Worm (Caenorhabditis elegans) whole organism, L4 larva: ENCODE data around the gene pept-2.

Source experiments
- D1046.2 ChIP-seq: fragments of 200-800 bp; sonication (Bioruptor generic); IDR thresholded peaks from 2 replicates; pipeline ENCODE4 v1.3.6; 2022; ENCODE audit warnings: missing genetic modification characterization, missing compliant biosample characterization
- F10B5.3 ChIP-seq: sonication (generic microtip); optimal IDR thresholded peaks from 2 replicates; lab custom pipeline; 2016; ENCODE audit warnings: mild to moderate bottlenecking, missing genetic modification characterization, missing compliant biosample characterization
- F49E8.2 ChIP-seq: sonication (generic microtip); optimal IDR thresholded peaks from 2 replicates; lab custom pipeline; 2016; ENCODE audit warnings: missing compliant biosample characterization, mild to moderate bottlenecking, missing genetic modification characterization, borderline replicate concordance
- R02D3.7 ChIP-seq: fragments of 150-350 bp; sonication (generic microtip); optimal IDR thresholded peaks from 3 replicates; lab custom pipeline; 2014; ENCODE audit warnings: missing biosample characterization, missing genetic modification characterization
- Y105C5A.15 ChIP-seq: fragments of 200-800 bp; sonication (Bioruptor generic); IDR thresholded peaks from 2 replicates; pipeline ENCODE4 v1.3.6; 2022; ENCODE audit warnings: missing genetic modification characterization, missing compliant biosample characterization
- Y48G9A.11 ChIP-seq: fragments of 200-800 bp; sonication (Bioruptor generic); IDR thresholded peaks from 2 replicates; pipeline ENCODE4 v1.3.6; 2022; ENCODE audit warnings: missing genetic modification reagents, missing genetic modification characterization, missing compliant biosample characterization
- ZK546.5 ChIP-seq, 2 experiments: sonication (generic microtip); optimal IDR thresholded peaks; 2 replicates each; lab custom pipeline; 2017; ENCODE audit warnings: missing biosample characterization in 2 of 2, missing genetic modification characterization in 2 of 2
- aha-1 ChIP-seq: fragments of 150-350 bp; peaks from one replicate; lab custom pipeline; 2014; ENCODE audit warnings: missing biosample characterization, missing genetic modification characterization
- ama-1 ChIP-seq: fragments of 150-350 bp; optimal IDR thresholded peaks from 2 replicates; lab custom pipeline; 2014; ENCODE audit warnings: inconsistent platforms, mixed read lengths
- arid-1 ChIP-seq: fragments of 200-800 bp; sonication (Bioruptor generic); conservative IDR thresholded peaks from 2 replicates; pipeline ENCODE4 v1.3.6; 2022; ENCODE audit warnings: missing genetic modification reagents, missing genetic modification characterization, missing compliant biosample characterization
- ceh-32 ChIP-seq: sonication (generic microtip); optimal IDR thresholded peaks from 2 replicates; lab custom pipeline; 2016; ENCODE audit warnings: mild to moderate bottlenecking, missing genetic modification characterization, missing compliant biosample characterization; ENCODE audit not compliant: poor library complexity
- ceh-44 ChIP-seq: fragments of 200-800 bp; sonication (Bioruptor generic); IDR thresholded peaks from 2 replicates; pipeline ENCODE4 v1.3.6; 2022; ENCODE audit warnings: missing genetic modification reagents, missing genetic modification characterization, missing compliant biosample characterization
- ceh-62 ChIP-seq: sonication (generic microtip); optimal IDR thresholded peaks from 2 replicates; lab custom pipeline; 2017; ENCODE audit warnings: missing biosample characterization, missing genetic modification characterization
- ceh-82 ChIP-seq: sonication (generic microtip); optimal IDR thresholded peaks from 2 replicates; lab custom pipeline; 2017; ENCODE audit warnings: missing biosample characterization, missing genetic modification characterization
- ces-1 ChIP-seq: fragments of 150-350 bp; sonication (generic microtip); optimal IDR thresholded peaks from 4 replicates; lab custom pipeline; 2014; ENCODE audit warnings: missing biosample characterization, missing genetic modification reagents, missing genetic modification characterization
- ctbp-1 ChIP-seq: fragments of 200-800 bp; sonication (Bioruptor generic); IDR thresholded peaks from 2 replicates; pipeline ENCODE4 v1.3.6; 2022; ENCODE audit warnings: missing genetic modification reagents, missing genetic modification characterization, missing compliant biosample characterization
- daf-12 ChIP-seq: fragments of 150-350 bp; optimal IDR thresholded peaks from 2 replicates; lab custom pipeline; 2014; ENCODE audit warnings: missing biosample characterization, missing genetic modification reagents, missing genetic modification characterization
- dmd-6 ChIP-seq: fragments of 200-800 bp; sonication (Bioruptor generic); IDR thresholded peaks from 2 replicates; pipeline ENCODE4 v1.3.6; 2022; ENCODE audit warnings: missing genetic modification reagents, missing genetic modification characterization, missing compliant biosample characterization
- dmd-8 ChIP-seq: fragments of 200-800 bp; sonication (Bioruptor generic); IDR thresholded peaks from 2 replicates; pipeline ENCODE4 v1.3.6; 2022; ENCODE audit warnings: missing genetic modification characterization, missing compliant biosample characterization
- dmd-9 ChIP-seq: fragments of 200-800 bp; sonication (Bioruptor generic); IDR thresholded peaks from 2 replicates; pipeline ENCODE4 v1.3.6; 2022; ENCODE audit warnings: missing genetic modification reagents, missing genetic modification characterization, missing compliant biosample characterization
- dpl-1 ChIP-seq: fragments of 150-350 bp; optimal IDR thresholded peaks from 2 replicates; lab custom pipeline; 2014; ENCODE audit warnings: missing biosample characterization, missing genetic modification reagents, missing genetic modification characterization
- egl-43 ChIP-seq: fragments of 200-800 bp; sonication (Bioruptor generic); IDR thresholded peaks from 2 replicates; pipeline ENCODE4 v1.3.6; 2022; ENCODE audit warnings: missing genetic modification reagents, missing genetic modification characterization, missing compliant biosample characterization
- fkh-10 ChIP-seq: fragments of 150-350 bp; optimal IDR thresholded peaks from 2 replicates; lab custom pipeline; 2014; ENCODE audit warnings: missing biosample characterization, missing genetic modification reagents, missing genetic modification characterization
- gei-8 ChIP-seq: fragments of 200-800 bp; sonication (Bioruptor generic); optimal IDR thresholded peaks from 2 replicates; lab custom pipeline; 2018; ENCODE audit warnings: mild to moderate bottlenecking, missing genetic modification characterization, missing compliant biosample characterization
- hlh-11 ChIP-seq: fragments of 200-800 bp; sonication (Bioruptor generic); optimal IDR thresholded peaks from 2 replicates; lab custom pipeline; 2018; ENCODE audit warnings: mild to moderate bottlenecking, missing genetic modification characterization, missing compliant biosample characterization
- hmg-1.1 ChIP-seq: fragments of 200-800 bp; sonication (Bioruptor generic); IDR thresholded peaks from 2 replicates; pipeline ENCODE4 v1.3.6; 2022; ENCODE audit warnings: missing genetic modification reagents, missing genetic modification characterization, missing compliant biosample characterization
- lin-13 ChIP-seq: fragments of 150-350 bp; optimal IDR thresholded peaks from 2 replicates; lab custom pipeline; 2014; ENCODE audit warnings: missing biosample characterization, missing genetic modification reagents, missing genetic modification characterization
- lin-39 ChIP-seq: fragments of 150-350 bp; optimal IDR thresholded peaks from 2 replicates; lab custom pipeline; 2014; ENCODE audit warnings: missing biosample characterization, missing genetic modification reagents, missing genetic modification characterization
- madf-9 ChIP-seq: fragments of 200-800 bp; sonication (Bioruptor generic); conservative IDR thresholded peaks from 2 replicates; pipeline ENCODE4 v1.3.6; 2022; ENCODE audit warnings: missing genetic modification reagents, missing genetic modification characterization, missing compliant biosample characterization
- mdt-29 ChIP-seq: fragments of 200-800 bp; sonication (Bioruptor generic); IDR thresholded peaks from 2 replicates; pipeline ENCODE4 v1.3.6; 2022; ENCODE audit warnings: missing genetic modification reagents, missing genetic modification characterization, missing compliant biosample characterization
- nhr-11 ChIP-seq: fragments of 150-350 bp; optimal IDR thresholded peaks from 2 replicates; lab custom pipeline; 2014; ENCODE audit warnings: missing biosample characterization, missing genetic modification characterization
- nhr-41 ChIP-seq: fragments of 200-800 bp; sonication (Bioruptor generic); IDR thresholded peaks from 2 replicates; pipeline ENCODE4 v1.3.6; 2022; ENCODE audit warnings: missing genetic modification reagents, missing genetic modification characterization, missing compliant biosample characterization
- nhr-42 ChIP-seq: fragments of 200-800 bp; sonication (Bioruptor generic); IDR thresholded peaks from 2 replicates; pipeline ENCODE4 v1.3.6; 2022; ENCODE audit warnings: missing genetic modification characterization, missing compliant biosample characterization
- nhr-48 ChIP-seq: sonication (generic microtip); optimal IDR thresholded peaks from 2 replicates; lab custom pipeline; 2016; ENCODE audit warnings: mild to moderate bottlenecking, missing genetic modification characterization, missing compliant biosample characterization
- nhr-77 ChIP-seq: fragments of 150-350 bp; optimal IDR thresholded peaks from 2 replicates; lab custom pipeline; 2014; ENCODE audit warnings: missing biosample characterization, missing genetic modification characterization
- pha-4 ChIP-seq, 2 experiments: fragments of 150-350 bp in 1 of 2; fragments of 200-800 bp in 1 of 2; sonication (Bioruptor generic) in 1 of 2; IDR thresholded peaks in 1 of 2; optimal IDR thresholded peaks in 1 of 2; 2 replicates each; pipeline versions ENCODE4 v1.3.6 to Lab custom; 2014 to 2022; ENCODE audit warnings: missing genetic modification characterization in 2 of 2, missing genetic modification reagents in 2 of 2, missing biosample characterization in 1 of 2, missing compliant biosample characterization in 1 of 2
- php-3 ChIP-seq: fragments of 200-800 bp; sonication (Bioruptor generic); IDR thresholded peaks from 2 replicates; pipeline ENCODE4 v1.3.6; 2022; ENCODE audit warnings: missing genetic modification reagents, missing genetic modification characterization, missing compliant biosample characterization
- pqm-1 ChIP-seq: sonication (generic microtip); optimal IDR thresholded peaks from 2 replicates; lab custom pipeline; 2017; ENCODE audit warnings: missing biosample characterization, missing genetic modification characterization
- rbr-2 ChIP-seq: sonication (generic microtip); optimal IDR thresholded peaks from 2 replicates; lab custom pipeline; 2016; ENCODE audit warnings: missing genotype, missing genetic modification characterization, missing compliant biosample characterization
- sdz-12 ChIP-seq: fragments of 200-800 bp; sonication (Bioruptor generic); optimal IDR thresholded peaks from 2 replicates; lab custom pipeline; 2018; ENCODE audit warnings: mild to moderate bottlenecking, missing genetic modification characterization, missing compliant biosample characterization
- set-16 ChIP-seq: fragments of 200-800 bp; sonication (Bioruptor generic); IDR thresholded peaks from 2 replicates; pipeline ENCODE4 v1.3.6; 2022; ENCODE audit warnings: missing genetic modification reagents, missing genetic modification characterization, missing compliant biosample characterization
- spr-1 ChIP-seq: sonication (generic microtip); optimal IDR thresholded peaks from 2 replicates; lab custom pipeline; 2016; ENCODE audit warnings: mild to moderate bottlenecking, missing genetic modification characterization, missing compliant biosample characterization
- spr-3 ChIP-seq: fragments of 200-800 bp; sonication (Bioruptor generic); optimal IDR thresholded peaks from 2 replicates; lab custom pipeline; 2018; ENCODE audit warnings: mild to moderate bottlenecking, missing genetic modification characterization, missing compliant biosample characterization
- tag-97 ChIP-seq: fragments of 200-800 bp; sonication (Bioruptor generic); IDR thresholded peaks from 2 replicates; pipeline ENCODE4 v1.3.6; 2022; ENCODE audit warnings: missing genetic modification characterization, missing compliant biosample characterization
- tra-1 ChIP-seq: fragments of 200-800 bp; sonication (Bioruptor generic); IDR thresholded peaks from 2 replicates; pipeline ENCODE4 v1.3.6; 2022; ENCODE audit warnings: missing genetic modification reagents, missing genetic modification characterization, missing compliant biosample characterization
- unc-39 ChIP-seq: sonication (generic microtip); optimal IDR thresholded peaks from 2 replicates; lab custom pipeline; 2017; ENCODE audit warnings: missing biosample characterization, missing genetic modification characterization
- unc-62 ChIP-seq, 3 experiments: fragments of 150-350 bp in 1 of 3; sonication (generic microtip); optimal IDR thresholded peaks in 2 of 3; peaks in 1 of 3; 1 replicate in 1 of 3; 2 replicates in 2 of 3; lab custom pipeline; 2014 to 2017; ENCODE audit warnings: missing biosample characterization in 3 of 3, missing genetic modification characterization in 3 of 3, missing genetic modification reagents in 3 of 3, missing genotype in 1 of 3
- vab-7 ChIP-seq: fragments of 200-800 bp; sonication (Bioruptor generic); IDR thresholded peaks from 2 replicates; pipeline ENCODE4 v1.3.6; 2022; ENCODE audit warnings: missing genetic modification reagents, missing genetic modification characterization, missing compliant biosample characterization
- zag-1 ChIP-seq: fragments of 150-350 bp; optimal IDR thresholded peaks from 2 replicates; lab custom pipeline; 2014; ENCODE audit warnings: missing biosample characterization, missing genetic modification characterization
- zfp-2 ChIP-seq: sonication (generic microtip); optimal IDR thresholded peaks from 2 replicates; lab custom pipeline; 2016; ENCODE audit warnings: mild to moderate bottlenecking, missing genetic modification characterization, missing compliant biosample characterization
- zip-11 ChIP-seq: fragments of 200-800 bp; sonication (Bioruptor generic); IDR thresholded peaks from 2 replicates; pipeline ENCODE4 v1.3.6; 2022; ENCODE audit warnings: missing genetic modification characterization, missing compliant biosample characterization
- zip-2 ChIP-seq: fragments of 150-350 bp; optimal IDR thresholded peaks from 2 replicates; lab custom pipeline; 2014; ENCODE audit warnings: missing biosample characterization, missing genetic modification characterization

The pept-2 gene

ce11 chrIV:10819049-10819448 lies 28.6 kb downstream of the pept-2 start:
- TF ChIP-seq spr-1 (tag; lab: Kevin White, UChicago) (no peak), F10B5.3 (no peak), ama-1 (lab: Kevin White, UChicago) (no peak), lin-13 (GFP tag; lab: Kevin White, UChicago) (no peak), mdt-29 (GFP tag; lab: Robert Waterston, UW) (no peak), arid-1 (GFP tag; lab: Robert Waterston, UW) (no peak), nhr-42 (GFP tag; lab: Robert Waterston, UW) (no peak), fkh-10 (GFP tag; lab: Kevin White, UChicago) (no peak), ZK546.5 (tag; optimal IDR thresholded peaks at IDR 0.05; lab: Kevin White, UChicago) (no peak), dmd-9 (GFP tag; lab: Robert Waterston, UW) (no peak), ceh-82 (tag; lab: Kevin White, UChicago) (no peak), lin-39 (tag; lab: Kevin White, UChicago) (no peak), hlh-11 (tag; lab: Kevin White, UChicago) (peak; percentile 7), nhr-11 (tag; lab: Kevin White, UChicago) (peak; percentile 7), vab-7 (GFP tag; lab: Robert Waterston, UW) (0 out of 2 replicates have a peak, but pooled peaks have one; percentile 19), daf-12 (no peak), sdz-12 (GFP tag; lab: Kevin White, UChicago) (no peak), set-16 (GFP tag; lab: Robert Waterston, UW) (peak; percentile 43), nhr-77 (tag; lab: Kevin White, UChicago) (no peak), dmd-8 (GFP tag; lab: Robert Waterston, UW) (no peak), tag-97 (no peak), madf-9 (GFP tag; lab: Robert Waterston, UW) (no peak), dmd-6 (peak; percentile 42), egl-43 (GFP tag; lab: Robert Waterston, UW) (peak; percentile 62; the same call in 1 of the 2 replicates), unc-62 (GFP tag; optimal IDR thresholded peaks at IDR 0.05 in 1 of 2; lab: Kevin White, UChicago) (peak in 1 of 2 experiments; percentile 95), unc-62 (tag; optimal IDR thresholded peaks at IDR 0.05; lab: Kevin White, UChicago) (no peak), zip-11 (no peak), Y105C5A.15 (GFP tag; lab: Robert Waterston, UW) (0 out of 2 replicates have a peak, but pooled peaks have one; percentile 24), hmg-1.1 (GFP tag; lab: Robert Waterston, UW) (no peak), rbr-2 (tag; lab: Kevin White, UChicago) (peak; percentile 49), aha-1 (tag; lab: Kevin White, UChicago) (peak; percentile 92), php-3 (no peak), ceh-32 (tag; lab: Kevin White, UChicago) (no peak), ces-1 (GFP tag; lab: Kevin White, UChicago) (no peak), pqm-1 (tag; lab: Kevin White, UChicago) (no peak), ceh-44 (no peak), nhr-48 (tag; lab: Kevin White, UChicago) (no peak), unc-39 (tag; lab: Kevin White, UChicago) (no peak), zag-1 (tag; lab: Kevin White, UChicago) (no peak), pha-4 (GFP tag; IDR thresholded peaks at IDR 0.05; lab: Robert Waterston, UW) (no peak), pha-4 (tag; optimal IDR thresholded peaks at IDR 0.05; lab: Kevin White, UChicago) (no peak), R02D3.7 (tag; lab: Kevin White, UChicago) (no peak), ceh-62 (tag; lab: Kevin White, UChicago) (no peak), D1046.2 (GFP tag; lab: Robert Waterston, UW) (no peak), spr-3 (GFP tag; lab: Kevin White, UChicago) (no peak), gei-8 (GFP tag; lab: Kevin White, UChicago) (no peak), dpl-1 (GFP tag; lab: Kevin White, UChicago) (no peak), tra-1 (no peak), Y48G9A.11 (GFP tag; lab: Robert Waterston, UW) (no peak), ctbp-1 (GFP tag; lab: Robert Waterston, UW) (peak; percentile 47; the same call in 1 of the 2 replicates), zfp-2 (no peak), F49E8.2 (tag; lab: Kevin White, UChicago) (no peak), zip-2 (no peak), nhr-41 (GFP tag; lab: Robert Waterston, UW) (no peak)
